Fruit fly (Drosophila melanogaster): ENCODE measurements around the gene CCT7.

dm6 chr3R:8821623-8822022, 20.3 kb downstream of the CCT7 start, which contains the start of gene CG8369:
- TF ChIP-seq cyc (GFP tag; optimal IDR thresholded peaks at IDR 0.05) (no peak), svp (GFP tag) (peak; percentile 98), CG32006 (GFP tag; optimal IDR thresholded peaks at IDR 0.05) (no peak)
